Worm (Caenorhabditis elegans) whole organism, L4/young adult: Measurements from ENCODE around the gene C27D8.4.

Experiments used
- W03F9.2 ChIP-seq: fragments of 150-350 bp; optimal IDR thresholded peaks from 2 replicates; lab custom pipeline; 2014; ENCODE audit warnings: missing biosample characterization, missing genetic modification characterization
- him-1 ChIP-seq: sonication (generic microtip); optimal IDR thresholded peaks from 2 replicates; lab custom pipeline; 2016; ENCODE audit warnings: missing genotype, missing genetic modification reagents, missing genetic modification characterization, missing compliant biosample characterization

DNA sequence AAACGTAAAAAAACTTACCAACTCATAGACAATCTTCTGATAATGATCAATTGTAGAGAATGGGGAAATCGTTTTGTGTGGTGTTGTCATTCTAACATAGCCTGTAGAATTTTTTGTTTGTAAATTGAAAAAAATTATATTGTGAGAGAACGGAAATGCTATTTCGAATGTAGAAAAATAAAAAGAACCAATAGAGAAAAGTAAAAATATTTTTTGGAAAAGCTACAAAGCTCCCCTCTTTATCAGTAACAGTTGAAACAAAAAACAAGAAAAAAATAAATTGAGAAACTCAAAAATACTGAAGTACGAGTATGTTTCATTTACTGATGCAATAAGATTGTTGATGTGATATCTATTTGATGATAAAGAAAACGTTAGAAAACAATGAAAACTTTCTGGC, 7.7 kb downstream of the C27D8.4 start, which contains the start of gene C27D8.3:
- no peak for TF ChIP-seq him-1
- TF ChIP-seq W03F9.2 (tag; lab: Kevin White, UChicago) = no peak
